Worm (Caenorhabditis elegans): ENCODE data around the gene cwp-4.

The cwp-4 gene

ce11 chrV:5049333-5049942 lies 4.0 kb upstream of the cwp-4 start, which contains the start of the genes pqn-51 and K11D12.14:
pqn-51 (plus strand) TSS chrV:5049607.
K11D12.14 (plus strand) TSS chrV:5049636.
- peak; percentile 98 for TF ChIP-seq F13H6.1 (tag; optimal IDR thresholded peaks at IDR 0.05)
- peak; percentile 64 for TF ChIP-seq mab-5 (tag; optimal IDR thresholded peaks at IDR 0.05)
- TF ChIP-seq ztf-4 (tag; optimal IDR thresholded peaks at IDR 0.05) = peak; percentile 89
- peak; percentile 92 for TF ChIP-seq fos-1 (tag; optimal IDR thresholded peaks at IDR 0.05)
- TF ChIP-seq unc-55 (GFP tag; optimal IDR thresholded peaks at IDR 0.05) = peak; percentile 91
- TF ChIP-seq nhr-10 (tag; optimal IDR thresholded peaks at IDR 0.05) = peak; percentile 15
- no peak for TF ChIP-seq nhr-12 (tag; optimal IDR thresholded peaks at IDR 0.05)
- TF ChIP-seq nhr-6 (tag; optimal IDR thresholded peaks at IDR 0.05) = peak; percentile 88
- TF ChIP-seq ama-1 (optimal IDR thresholded peaks at IDR 0.05) = peak; percentile 98
- no peak for TF ChIP-seq unc-39 (tag; optimal IDR thresholded peaks at IDR 0.05)
- TF ChIP-seq aly-2 (tag; optimal IDR thresholded peaks at IDR 0.05) = no peak
- TF ChIP-seq nhr-129 (tag; optimal IDR thresholded peaks at IDR 0.05) = peak; percentile 97
- no peak for TF ChIP-seq ztf-1 (GFP tag; conservative IDR thresholded peaks at IDR 0.05)
- TF ChIP-seq mdl-1 (tag; optimal IDR thresholded peaks at IDR 0.05) = peak in 1 of 2 experiments; percentile 59
- peak; percentile 96 for TF ChIP-seq C34F6.9 (tag; optimal IDR thresholded peaks at IDR 0.05)
- TF ChIP-seq R02D3.7 (tag; optimal IDR thresholded peaks at IDR 0.05) = peak; percentile 1
- no peak for TF ChIP-seq elt-1 (tag; optimal IDR thresholded peaks at IDR 0.05)
- TF ChIP-seq gmeb-1 (tag; optimal IDR thresholded peaks at IDR 0.05) = peak; percentile 92
- TF ChIP-seq mbf-1 (tag; optimal IDR thresholded peaks at IDR 0.05) = no peak
- no peak for TF ChIP-seq ztf-11 (tag; optimal IDR thresholded peaks at IDR 0.05)
- peak; percentile 35 for TF ChIP-seq unc-62 (GFP tag; optimal IDR thresholded peaks at IDR 0.05)
- TF ChIP-seq egl-27 (tag; optimal IDR thresholded peaks at IDR 0.05) = peak; percentile 86
- TF ChIP-seq dmd-4 (tag; optimal IDR thresholded peaks at IDR 0.05) = no peak
- TF ChIP-seq skn-1 (tag; optimal IDR thresholded peaks at IDR 0.05) = no peak
- TF ChIP-seq blmp-1 (tag; optimal IDR thresholded peaks at IDR 0.05; ENCODE audit: insufficient read depth) = peak; percentile 79
- peak; percentile 48 for TF ChIP-seq ceh-16 (tag; optimal IDR thresholded peaks at IDR 0.05)
- no peak for TF ChIP-seq elt-3 (tag; optimal IDR thresholded peaks at IDR 0.05)
- peak; percentile 90 for TF ChIP-seq sma-9 (GFP tag; optimal IDR thresholded peaks at IDR 0.05)
- peak; percentile 47 for TF ChIP-seq sma-9 (tag; optimal IDR thresholded peaks at IDR 0.05)
- peak; percentile 95 for TF ChIP-seq ZK546.5 (tag; optimal IDR thresholded peaks at IDR 0.05)
- TF ChIP-seq alr-1 (tag; optimal IDR thresholded peaks at IDR 0.05) = no peak
- TF ChIP-seq nhr-25 (tag; optimal IDR thresholded peaks at IDR 0.05) = peak; percentile 90
- TF ChIP-seq nhr-21 (tag; optimal IDR thresholded peaks at IDR 0.05) = peak; percentile 94
- no peak for TF ChIP-seq nhr-11 (tag; optimal IDR thresholded peaks at IDR 0.05)
- peak; percentile 40 for TF ChIP-seq ceh-82 (tag; optimal IDR thresholded peaks at IDR 0.05)
- TF ChIP-seq lin-11 (tag; optimal IDR thresholded peaks at IDR 0.05) = peak; percentile 92
- TF ChIP-seq nhr-237 (tag; optimal IDR thresholded peaks at IDR 0.05) = peak; percentile 61
- TF ChIP-seq lsy-2 (tag; optimal IDR thresholded peaks at IDR 0.05) = peak; percentile 79 to 93
- TF ChIP-seq lin-13 (GFP tag; optimal IDR thresholded peaks at IDR 0.05) = peak; percentile 87
- no peak for TF ChIP-seq nhr-23 (tag; optimal IDR thresholded peaks at IDR 0.05)
- peak; percentile 98 for TF ChIP-seq Y55F3AM.14 (GFP tag; optimal IDR thresholded peaks at IDR 0.05)
- TF ChIP-seq lin-39 (tag; optimal IDR thresholded peaks at IDR 0.05) = no peak
- TF ChIP-seq sma-3 (GFP tag; optimal IDR thresholded peaks at IDR 0.05) = peak; percentile 95
- TF ChIP-seq crh-2 (tag; optimal IDR thresholded peaks at IDR 0.05) = peak; percentile 95
- TF ChIP-seq snpc-4 (tag; optimal IDR thresholded peaks at IDR 0.05) = peak; percentile 81
- TF ChIP-seq sem-4 (tag; optimal IDR thresholded peaks at IDR 0.05) = peak; percentile 90
- no peak for TF ChIP-seq nhr-77 (tag; optimal IDR thresholded peaks at IDR 0.05)
- peak; percentile 68 for TF ChIP-seq zag-1 (tag; optimal IDR thresholded peaks at IDR 0.05)
- TF ChIP-seq peb-1 (tag; optimal IDR thresholded peaks at IDR 0.05) = no peak
